Worm (Caenorhabditis elegans): ENCODE results near the gene D2007.1.

DNA sequence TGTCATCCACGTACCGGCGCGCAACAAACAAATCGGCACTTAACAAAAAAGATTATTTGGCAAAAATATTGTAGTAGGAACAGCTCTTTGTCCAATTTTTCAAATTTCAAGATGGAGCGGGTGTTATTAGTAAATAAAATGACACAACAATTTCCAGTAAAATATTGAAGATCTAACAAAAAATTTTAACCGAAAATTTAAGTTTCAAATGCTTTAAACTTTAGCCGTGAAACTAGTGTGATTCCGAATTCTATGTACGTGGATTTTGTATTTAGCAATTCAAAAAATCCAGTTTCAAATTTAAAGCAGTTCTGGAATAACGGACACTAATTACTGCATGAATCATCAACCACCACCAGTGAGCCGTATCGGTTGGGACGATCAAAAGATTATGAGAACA is 47.5 kb downstream of the D2007.1 start, which contains the start of gene snb-5:
- TF ChIP-seq mep-1 (tag; optimal IDR thresholded peaks at IDR 0.05) (no peak), sem-2 (GFP tag; optimal IDR thresholded peaks at IDR 0.05) (no peak), unc-62 (GFP tag; optimal IDR thresholded peaks at IDR 0.05) (no peak), nhr-237 (tag; optimal IDR thresholded peaks at IDR 0.05) (no peak), snpc-4 (tag; optimal IDR thresholded peaks at IDR 0.05) (no peak), lsy-2 (tag; optimal IDR thresholded peaks at IDR 0.05) (no peak), blmp-1 (tag; optimal IDR thresholded peaks at IDR 0.05) (no peak), flh-1 (GFP tag; optimal IDR thresholded peaks at IDR 0.05) (no peak), ceh-43 (GFP tag; optimal IDR thresholded peaks at IDR 0.05) (no peak), nhr-76 (tag; optimal IDR thresholded peaks at IDR 0.05) (no peak)
